Worm (Caenorhabditis elegans) whole organism, L4 larva: ENCODE data around the gene unc-26.
A peak's percentile ranks its signal among the peaks of the same experiment; 100 is the strongest.

Experiments used
- F26F4.8 ChIP-seq: fragments of 200-800 bp; sonication (Bioruptor generic); conservative IDR thresholded peaks from 2 replicates; pipeline ENCODE4 v1.3.6; 2022; ENCODE audit warnings: missing genetic modification characterization, missing compliant biosample characterization
- F37D6.2 ChIP-seq: sonication (generic microtip); optimal IDR thresholded peaks from 2 replicates; lab custom pipeline; 2016; ENCODE audit warnings: mild to moderate bottlenecking, missing genetic modification characterization, missing compliant biosample characterization
- F49E8.2 ChIP-seq: sonication (generic microtip); optimal IDR thresholded peaks from 2 replicates; lab custom pipeline; 2016; ENCODE audit warnings: missing compliant biosample characterization, mild to moderate bottlenecking, missing genetic modification characterization, borderline replicate concordance
- Y48G9A.11 ChIP-seq: fragments of 200-800 bp; sonication (Bioruptor generic); IDR thresholded peaks from 2 replicates; pipeline ENCODE4 v1.3.6; 2022; ENCODE audit warnings: missing genetic modification reagents, missing genetic modification characterization, missing compliant biosample characterization
- aha-1 ChIP-seq: fragments of 150-350 bp; peaks from one replicate; lab custom pipeline; 2014; ENCODE audit warnings: missing biosample characterization, missing genetic modification characterization
- aly-2 ChIP-seq: sonication (generic microtip); optimal IDR thresholded peaks from 2 replicates; lab custom pipeline; 2018; ENCODE audit warnings: missing biosample characterization, missing genetic modification characterization
- ama-1 ChIP-seq: fragments of 150-350 bp; optimal IDR thresholded peaks from 2 replicates; lab custom pipeline; 2014; ENCODE audit warnings: inconsistent platforms, mixed read lengths
- arid-1 ChIP-seq: fragments of 200-800 bp; sonication (Bioruptor generic); conservative IDR thresholded peaks from 2 replicates; pipeline ENCODE4 v1.3.6; 2022; ENCODE audit warnings: missing genetic modification reagents, missing genetic modification characterization, missing compliant biosample characterization
- ceh-20 ChIP-seq: fragments of 200-800 bp; sonication (Bioruptor generic); IDR thresholded peaks from 2 replicates; pipeline ENCODE4 v1.3.6; 2022; ENCODE audit warnings: missing genetic modification reagents, missing genetic modification characterization, missing compliant biosample characterization
- ceh-32 ChIP-seq: sonication (generic microtip); optimal IDR thresholded peaks from 2 replicates; lab custom pipeline; 2016; ENCODE audit warnings: mild to moderate bottlenecking, missing genetic modification characterization, missing compliant biosample characterization; ENCODE audit not compliant: poor library complexity
- ceh-44 ChIP-seq: fragments of 200-800 bp; sonication (Bioruptor generic); IDR thresholded peaks from 2 replicates; pipeline ENCODE4 v1.3.6; 2022; ENCODE audit warnings: missing genetic modification reagents, missing genetic modification characterization, missing compliant biosample characterization
- ceh-82 ChIP-seq: sonication (generic microtip); optimal IDR thresholded peaks from 2 replicates; lab custom pipeline; 2017; ENCODE audit warnings: missing biosample characterization, missing genetic modification characterization
- ces-1 ChIP-seq: fragments of 150-350 bp; sonication (generic microtip); optimal IDR thresholded peaks from 4 replicates; lab custom pipeline; 2014; ENCODE audit warnings: missing biosample characterization, missing genetic modification reagents, missing genetic modification characterization
- daf-8 ChIP-seq: fragments of 200-800 bp; sonication (Bioruptor generic); IDR thresholded peaks from 2 replicates; pipeline ENCODE4 v1.3.6; 2022; ENCODE audit warnings: missing genetic modification characterization, missing compliant biosample characterization
- dmd-9 ChIP-seq: fragments of 200-800 bp; sonication (Bioruptor generic); IDR thresholded peaks from 2 replicates; pipeline ENCODE4 v1.3.6; 2022; ENCODE audit warnings: missing genetic modification reagents, missing genetic modification characterization, missing compliant biosample characterization
- egl-27 ChIP-seq: sonication (generic microtip); optimal IDR thresholded peaks from 3 replicates; lab custom pipeline; 2017; ENCODE audit warnings: missing biosample characterization, missing genetic modification reagents, missing genetic modification characterization
- gei-8 ChIP-seq: fragments of 200-800 bp; sonication (Bioruptor generic); optimal IDR thresholded peaks from 2 replicates; lab custom pipeline; 2018; ENCODE audit warnings: mild to moderate bottlenecking, missing genetic modification characterization, missing compliant biosample characterization
- lim-7 ChIP-seq: fragments of 200-800 bp; sonication (Bioruptor generic); IDR thresholded peaks from 2 replicates; pipeline ENCODE4 v1.3.6; 2022; ENCODE audit warnings: missing genetic modification characterization, missing compliant biosample characterization
- lin-13 ChIP-seq: fragments of 150-350 bp; optimal IDR thresholded peaks from 2 replicates; lab custom pipeline; 2014; ENCODE audit warnings: missing biosample characterization, missing genetic modification reagents, missing genetic modification characterization
- lin-38 ChIP-seq: fragments of 200-800 bp; sonication (Bioruptor generic); IDR thresholded peaks from 2 replicates; pipeline ENCODE4 v1.3.6; 2022; ENCODE audit warnings: missing genetic modification reagents, missing genetic modification characterization, missing compliant biosample characterization
- lin-39 ChIP-seq: fragments of 150-350 bp; optimal IDR thresholded peaks from 2 replicates; lab custom pipeline; 2014; ENCODE audit warnings: missing biosample characterization, missing genetic modification reagents, missing genetic modification characterization
- madf-9 ChIP-seq: fragments of 200-800 bp; sonication (Bioruptor generic); conservative IDR thresholded peaks from 2 replicates; pipeline ENCODE4 v1.3.6; 2022; ENCODE audit warnings: missing genetic modification reagents, missing genetic modification characterization, missing compliant biosample characterization
- mep-1 ChIP-seq: fragments of 150-350 bp; sonication (generic microtip); optimal IDR thresholded peaks from 3 replicates; lab custom pipeline; 2014; ENCODE audit warnings: missing biosample characterization, missing genetic modification characterization
- mes-2 ChIP-seq: sonication (generic microtip); optimal IDR thresholded peaks from 2 replicates; lab custom pipeline; 2016; ENCODE audit warnings: missing genotype, mild to moderate bottlenecking, missing genetic modification characterization, missing compliant biosample characterization; ENCODE audit not compliant: poor library complexity, severe bottlenecking
- nhr-111 ChIP-seq: fragments of 200-800 bp; sonication (Bioruptor generic); optimal IDR thresholded peaks from 2 replicates; lab custom pipeline; 2018; ENCODE audit warnings: mild to moderate bottlenecking, missing genetic modification characterization, missing compliant biosample characterization
- nhr-28 ChIP-seq: fragments of 150-350 bp; optimal IDR thresholded peaks from 2 replicates; lab custom pipeline; 2014; ENCODE audit warnings: missing biosample characterization, missing genetic modification characterization
- nhr-42 ChIP-seq: fragments of 200-800 bp; sonication (Bioruptor generic); IDR thresholded peaks from 2 replicates; pipeline ENCODE4 v1.3.6; 2022; ENCODE audit warnings: missing genetic modification characterization, missing compliant biosample characterization
- nhr-48 ChIP-seq: sonication (generic microtip); optimal IDR thresholded peaks from 2 replicates; lab custom pipeline; 2016; ENCODE audit warnings: mild to moderate bottlenecking, missing genetic modification characterization, missing compliant biosample characterization
- nhr-77 ChIP-seq: fragments of 150-350 bp; optimal IDR thresholded peaks from 2 replicates; lab custom pipeline; 2014; ENCODE audit warnings: missing biosample characterization, missing genetic modification characterization
- pha-4 ChIP-seq, 2 experiments: fragments of 150-350 bp in 1 of 2; fragments of 200-800 bp in 1 of 2; sonication (Bioruptor generic) in 1 of 2; IDR thresholded peaks in 1 of 2; optimal IDR thresholded peaks in 1 of 2; 2 replicates each; pipeline versions ENCODE4 v1.3.6 to Lab custom; 2014 to 2022; ENCODE audit warnings: missing genetic modification characterization in 2 of 2, missing genetic modification reagents in 2 of 2, missing biosample characterization in 1 of 2, missing compliant biosample characterization in 1 of 2
- pqm-1 ChIP-seq: sonication (generic microtip); optimal IDR thresholded peaks from 2 replicates; lab custom pipeline; 2017; ENCODE audit warnings: missing biosample characterization, missing genetic modification characterization
- rbr-2 ChIP-seq: sonication (generic microtip); optimal IDR thresholded peaks from 2 replicates; lab custom pipeline; 2016; ENCODE audit warnings: missing genotype, missing genetic modification characterization, missing compliant biosample characterization
- snpc-1.2 ChIP-seq: fragments of 200-800 bp; sonication (Bioruptor generic); IDR thresholded peaks from 2 replicates; pipeline ENCODE4 v1.3.6; 2022; ENCODE audit warnings: missing genetic modification reagents, missing genetic modification characterization, missing compliant biosample characterization
- tag-97 ChIP-seq: fragments of 200-800 bp; sonication (Bioruptor generic); IDR thresholded peaks from 2 replicates; pipeline ENCODE4 v1.3.6; 2022; ENCODE audit warnings: missing genetic modification characterization, missing compliant biosample characterization
- tra-1 ChIP-seq: fragments of 200-800 bp; sonication (Bioruptor generic); IDR thresholded peaks from 2 replicates; pipeline ENCODE4 v1.3.6; 2022; ENCODE audit warnings: missing genetic modification reagents, missing genetic modification characterization, missing compliant biosample characterization
- zip-2 ChIP-seq: fragments of 150-350 bp; optimal IDR thresholded peaks from 2 replicates; lab custom pipeline; 2014; ENCODE audit warnings: missing biosample characterization, missing genetic modification characterization
- ztf-11 ChIP-seq: fragments of 150-350 bp; optimal IDR thresholded peaks from 2 replicates; lab custom pipeline; 2014; ENCODE audit warnings: missing biosample characterization, missing genetic modification characterization

Gene unc-26

ce11 chrIV:13311331-13312034, 39.2 kb upstream of the unc-26 start (continued):
- no peak for TF ChIP-seq ces-1 (GFP tag; lab: Kevin White, UChicago)

- TF ChIP-seq lim-7, result no peak
- no peak for TF ChIP-seq ceh-32
- no peak for TF ChIP-seq madf-9 (GFP tag; lab: Robert Waterston, UW)
- no peak for TF ChIP-seq F37D6.2 (tag; lab: Kevin White, UChicago)
- TF ChIP-seq nhr-42 (GFP tag; lab: Robert Waterston, UW), result no peak
- TF ChIP-seq egl-27 (tag; lab: Kevin White, UChicago), result no peak
- TF ChIP-seq daf-8 (GFP tag; lab: Robert Waterston, UW), result no peak
- TF ChIP-seq rbr-2 (tag; lab: Kevin White, UChicago), result no peak
- TF ChIP-seq arid-1, result no peak
- TF ChIP-seq F49E8.2 (tag; lab: Kevin White, UChicago), result no peak
- TF ChIP-seq ceh-20, result no peak
- no peak for TF ChIP-seq lin-13 (GFP tag; lab: Kevin White, UChicago)
- TF ChIP-seq Y48G9A.11, result no peak
- no peak for TF ChIP-seq ceh-44
- TF ChIP-seq tra-1, result no peak
- no peak for TF ChIP-seq snpc-1.2
- TF ChIP-seq nhr-77 (tag; lab: Kevin White, UChicago), result no peak
Observed at ce11 chrIV:13309636-13310035, 37.3 kb upstream of the unc-26 start.

ce11 chrIV:13304786-13305185, 32.5 kb upstream of the unc-26 start:
- TF ChIP-seq lin-39 (tag; lab: Kevin White, UChicago) (no peak), gei-8 (GFP tag; lab: Kevin White, UChicago) (no peak), pha-4 (GFP tag; IDR thresholded peaks at IDR 0.05; lab: Robert Waterston, UW) (no peak), pha-4 (tag; optimal IDR thresholded peaks at IDR 0.05; lab: Kevin White, UChicago) (no peak), F26F4.8 (GFP tag; lab: Robert Waterston, UW) (no peak), nhr-111 (GFP tag; lab: Kevin White, UChicago) (no peak), pqm-1 (tag; lab: Kevin White, UChicago) (no peak), ceh-44 (no peak)
- TF ChIP-seq, all 104 proteins: peak for 0

ce11 chrIV:13303442-13303841, 31.1 kb upstream of the unc-26 start, which contains the start of gene Y67H2A.7:
Gene Y67H2A.7, plus strand, starts transcription at chrIV:13303742.
- TF ChIP-seq ces-1 (GFP tag; lab: Kevin White, UChicago) (no peak), mep-1 (tag; lab: Kevin White, UChicago) (no peak), tag-97 (GFP tag; lab: Robert Waterston, UW) (no peak), nhr-111 (GFP tag; lab: Kevin White, UChicago) (no peak), F26F4.8 (GFP tag; lab: Robert Waterston, UW) (no peak), zip-2 (no peak), ztf-11 (tag; lab: Kevin White, UChicago) (no peak), aly-2 (tag; lab: Kevin White, UChicago) (no peak), ceh-82 (tag; lab: Kevin White, UChicago) (no peak), nhr-48 (tag; lab: Kevin White, UChicago) (no peak), gei-8 (GFP tag; lab: Kevin White, UChicago) (no peak)

- TF ChIP-seq ama-1 (lab: Kevin White, UChicago) (peak; percentile 51), lin-38 (GFP tag; lab: Robert Waterston, UW) (peak; percentile 49), mes-2 (tag; lab: Kevin White, UChicago) (peak; percentile 24), dmd-9 (GFP tag; lab: Robert Waterston, UW) (no peak), nhr-28 (tag; lab: Kevin White, UChicago) (no peak), nhr-48 (tag; lab: Kevin White, UChicago) (no peak), aha-1 (tag; lab: Kevin White, UChicago) (peak; percentile 73)
- TF ChIP-seq, all 104 proteins: peak for 4
Observed at ce11 chrIV:13300591-13300990, 28.3 kb upstream of the unc-26 start, which contains the start of gene csn-6. Gene csn-6, plus strand, starts transcription at chrIV:13300824.
